Worm (Caenorhabditis elegans) whole organism, young adult: Measurements from ENCODE around the gene wht-3.

Source experiments
- B0261.1 ChIP-seq: sonication (generic microtip); optimal IDR thresholded peaks from 2 replicates; lab custom pipeline; 2016; ENCODE audit warnings: mild to moderate bottlenecking, missing genetic modification characterization, moderate library complexity, missing compliant biosample characterization
- F22D6.2 ChIP-seq: sonication (generic microtip); optimal IDR thresholded peaks from 2 replicates; lab custom pipeline; 2016; ENCODE audit warnings: mild to moderate bottlenecking, missing genetic modification characterization, missing compliant biosample characterization
- F49E8.2 ChIP-seq: sonication (generic microtip); optimal IDR thresholded peaks from 3 replicates; lab custom pipeline; 2017; ENCODE audit warnings: missing genetic modification characterization, mild to moderate bottlenecking, missing compliant biosample characterization, antibody characterized with exemption, moderate library complexity; ENCODE audit not compliant: insufficient read depth
- F52B5.7 ChIP-seq: sonication (generic microtip); optimal IDR thresholded peaks from 2 replicates; lab custom pipeline; 2016; ENCODE audit warnings: mild to moderate bottlenecking, missing genetic modification characterization, missing compliant biosample characterization
- ama-1 ChIP-seq, 3 experiments: fragments of 150-350 bp in 1 of 3; sonication (generic microtip) in 2 of 3; optimal IDR thresholded peaks; 2 replicates each; lab custom pipeline; 2014 to 2018; ENCODE audit warnings: missing biosample characterization in 2 of 3, missing genetic modification characterization in 2 of 3, missing genetic modification reagents in 2 of 3
- aptf-2 ChIP-seq: fragments of 200-800 bp; sonication (Bioruptor generic); conservative IDR thresholded peaks from 2 replicates; pipeline ENCODE4 v1.3.6; 2022; ENCODE audit warnings: missing genetic modification reagents, missing genetic modification characterization, missing compliant biosample characterization
- ceh-27 ChIP-seq: fragments of 200-800 bp; sonication (Bioruptor generic); optimal IDR thresholded peaks from 2 replicates; lab custom pipeline; 2018; ENCODE audit warnings: mild to moderate bottlenecking, missing genetic modification characterization, moderate library complexity, missing compliant biosample characterization
- dpl-1 ChIP-seq: fragments of 150-350 bp; optimal IDR thresholded peaks from 2 replicates; lab custom pipeline; 2014; ENCODE audit warnings: missing biosample characterization, missing genetic modification reagents, missing genetic modification characterization
- egl-44 ChIP-seq: fragments of 200-800 bp; sonication (Bioruptor generic); IDR thresholded peaks from 2 replicates; pipeline ENCODE4 v1.3.6; 2022; ENCODE audit warnings: missing genetic modification reagents, missing genetic modification characterization, missing compliant biosample characterization
- fkh-3 ChIP-seq: sonication (generic microtip); optimal IDR thresholded peaks from 2 replicates; lab custom pipeline; 2016; ENCODE audit warnings: mild to moderate bottlenecking, missing genetic modification characterization, missing compliant biosample characterization
- lir-1 ChIP-seq: fragments of 200-800 bp; sonication (Bioruptor generic); conservative IDR thresholded peaks from 2 replicates; pipeline ENCODE4 v1.3.6; 2022; ENCODE audit warnings: missing genetic modification reagents, missing genetic modification characterization, missing compliant biosample characterization
- mes-4 ChIP-seq: sonication (generic microtip); optimal IDR thresholded peaks from 2 replicates; lab custom pipeline; 2016; ENCODE audit warnings: missing genotype, missing genetic modification characterization, missing compliant biosample characterization
- repo-1 ChIP-seq: sonication (generic microtip); optimal IDR thresholded peaks from 2 replicates; lab custom pipeline; 2017; ENCODE audit warnings: mild to moderate bottlenecking, missing genetic modification characterization, missing compliant biosample characterization
- unc-62 ChIP-seq: fragments of 150-350 bp; optimal IDR thresholded peaks from 2 replicates; lab custom pipeline; 2014; ENCODE audit warnings: missing biosample characterization, missing genetic modification reagents, missing genetic modification characterization

ce11 chrIII:4134059-4134458 is 17.3 kb downstream of the wht-3 start:
- TF ChIP-seq F52B5.7 (tag; lab: Kevin White, UChicago) = no peak
- no peak for TF ChIP-seq fkh-3 (tag; lab: Kevin White, UChicago)
- TF ChIP-seq unc-62 (GFP tag; lab: Kevin White, UChicago) = no peak
- no peak for TF ChIP-seq egl-44
- TF ChIP-seq aptf-2 = no peak
- no peak for TF ChIP-seq ama-1 (optimal IDR thresholded peaks at IDR 0.05; lab: Kevin White, UChicago)
- TF ChIP-seq ama-1 (GFP tag; optimal IDR thresholded peaks at IDR 0.05; lab: Kevin White, UChicago) = no peak
- TF ChIP-seq ceh-27 = no peak
- TF ChIP-seq lir-1 (GFP tag; lab: Robert Waterston, UW) = no peak
- no peak for TF ChIP-seq F22D6.2 (tag; lab: Kevin White, UChicago)
- no peak for TF ChIP-seq B0261.1 (tag; lab: Kevin White, UChicago)
- no peak for TF ChIP-seq repo-1 (tag; lab: Kevin White, UChicago)
- no peak for TF ChIP-seq mes-4 (tag; lab: Kevin White, UChicago)
- TF ChIP-seq F49E8.2 (tag; lab: Kevin White, UChicago) = no peak
- TF ChIP-seq dpl-1 (GFP tag; lab: Kevin White, UChicago) = no peak
